Worm (Caenorhabditis elegans) whole organism, L1 larva: Measurements from ENCODE around the gene acds-10.
A peak's percentile ranks its signal among the peaks of the same experiment; 100 is the strongest.
"Not testable (repeated sequence)": the region's sequence is repeated elsewhere in the genome, so short reads cannot be mapped to it uniquely, and the experiment has no call there.

Experiments used
- Y116A8C.19 ChIP-seq: sonication (generic microtip); optimal IDR thresholded peaks from 2 replicates; lab custom pipeline; 2016; ENCODE audit warnings: missing compliant biosample characterization, missing genetic modification characterization, borderline replicate concordance
- aly-2 ChIP-seq: fragments of 150-350 bp; optimal IDR thresholded peaks from 2 replicates; lab custom pipeline; 2014; ENCODE audit warnings: missing biosample characterization, missing genetic modification characterization
- ama-1 ChIP-seq: fragments of 150-350 bp; optimal IDR thresholded peaks from 2 replicates; lab custom pipeline; 2014
- blmp-1 ChIP-seq: fragments of 150-350 bp; optimal IDR thresholded peaks from 2 replicates; lab custom pipeline; 2014; ENCODE audit warnings: missing biosample characterization, missing genetic modification characterization
- ceh-63 ChIP-seq: fragments of 200-800 bp; sonication (Bioruptor generic); optimal IDR thresholded peaks from 2 replicates; lab custom pipeline; 2018; ENCODE audit warnings: mild to moderate bottlenecking, missing genetic modification characterization, missing compliant biosample characterization
- ceh-8 ChIP-seq: fragments of 200-800 bp; sonication (Bioruptor generic); optimal IDR thresholded peaks from 2 replicates; lab custom pipeline; 2018; ENCODE audit warnings: mild to moderate bottlenecking, missing genetic modification characterization, moderate library complexity, missing compliant biosample characterization
- ceh-88 ChIP-seq: fragments of 200-800 bp; sonication (Bioruptor generic); IDR thresholded peaks from 2 replicates; pipeline ENCODE4 v1.3.6; 2022; ENCODE audit warnings: missing genetic modification characterization, missing compliant biosample characterization
- efl-3 ChIP-seq: fragments of 200-800 bp; sonication (Bioruptor generic); optimal IDR thresholded peaks from 2 replicates; lab custom pipeline; 2018; ENCODE audit warnings: mild to moderate bottlenecking, missing genetic modification characterization, missing compliant biosample characterization
- egl-13 ChIP-seq: sonication (generic microtip); optimal IDR thresholded peaks from 2 replicates; lab custom pipeline; 2016; ENCODE audit warnings: missing genotype, missing genetic modification reagents, missing genetic modification characterization, missing compliant biosample characterization
- fkh-10 ChIP-seq: sonication (generic microtip); optimal IDR thresholded peaks from 2 replicates; lab custom pipeline; 2017; ENCODE audit warnings: missing biosample characterization, missing genetic modification reagents, missing genetic modification characterization
- fos-1 ChIP-seq: fragments of 150-350 bp; optimal IDR thresholded peaks from 2 replicates; lab custom pipeline; 2014; ENCODE audit warnings: missing biosample characterization, missing genetic modification characterization
- grh-1 ChIP-seq: fragments of 200-800 bp; sonication (Bioruptor generic); IDR thresholded peaks from 2 replicates; pipeline ENCODE4 v1.3.6; 2022; ENCODE audit warnings: missing genetic modification reagents, missing genetic modification characterization, missing compliant biosample characterization
- hpl-2 ChIP-seq: fragments of 150-350 bp; optimal IDR thresholded peaks from 2 replicates; lab custom pipeline; 2014; ENCODE audit warnings: missing biosample characterization, missing genetic modification reagents, missing genetic modification characterization
- isw-1 ChIP-seq: fragments of 200-800 bp; sonication (Bioruptor generic); IDR thresholded peaks from 2 replicates; pipeline ENCODE4 v1.3.6; 2022; ENCODE audit warnings: missing genetic modification characterization, missing compliant biosample characterization
- jun-1 ChIP-seq: fragments of 150-350 bp; optimal IDR thresholded peaks from 2 replicates; lab custom pipeline; 2014; ENCODE audit warnings: missing biosample characterization, missing genetic modification reagents, missing genetic modification characterization
- lin-13 ChIP-seq: fragments of 150-350 bp; optimal IDR thresholded peaks from 2 replicates; lab custom pipeline; 2014; ENCODE audit warnings: missing biosample characterization, missing genetic modification reagents, missing genetic modification characterization
- lir-3 ChIP-seq: sonication (generic microtip); optimal IDR thresholded peaks from 2 replicates; lab custom pipeline; 2016; ENCODE audit warnings: mild to moderate bottlenecking, missing genetic modification characterization, moderate library complexity, missing compliant biosample characterization; ENCODE audit not compliant: poor library complexity
- lsy-2 ChIP-seq, 2 experiments: fragments of 150-350 bp; optimal IDR thresholded peaks; 2 replicates each; lab custom pipeline; 2014; ENCODE audit warnings: missing biosample characterization in 2 of 2, missing genetic modification characterization in 2 of 2
- mab-9 ChIP-seq: fragments of 200-800 bp; sonication (Bioruptor generic); IDR thresholded peaks from 2 replicates; pipeline ENCODE4 v1.3.6; 2022; ENCODE audit warnings: missing genetic modification reagents, missing genetic modification characterization, missing compliant biosample characterization
- mef-2 ChIP-seq: fragments of 150-350 bp; optimal IDR thresholded peaks from 2 replicates; lab custom pipeline; 2014; ENCODE audit warnings: missing biosample characterization, missing genetic modification characterization
- mep-1 ChIP-seq: fragments of 150-350 bp; optimal IDR thresholded peaks from 2 replicates; lab custom pipeline; 2014; ENCODE audit warnings: missing biosample characterization, missing genetic modification characterization
- nhr-19 ChIP-seq: fragments of 200-800 bp; sonication (Bioruptor generic); conservative IDR thresholded peaks from 2 replicates; pipeline ENCODE4 v1.3.6; 2022; ENCODE audit warnings: missing genetic modification characterization, missing compliant biosample characterization
- nhr-77 ChIP-seq: fragments of 150-350 bp; optimal IDR thresholded peaks from 2 replicates; lab custom pipeline; 2014; ENCODE audit warnings: missing biosample characterization, missing genetic modification characterization
- nhr-84 ChIP-seq: sonication (generic microtip); optimal IDR thresholded peaks from 2 replicates; lab custom pipeline; 2017; ENCODE audit warnings: missing biosample characterization, missing genetic modification characterization
- nhr-85 ChIP-seq: sonication (generic microtip); peaks from one replicate; lab custom pipeline; 2016; ENCODE audit warnings: missing genetic modification characterization, inconsistent platforms, missing compliant biosample characterization
- pag-3 ChIP-seq: sonication (generic microtip); optimal IDR thresholded peaks from 2 replicates; lab custom pipeline; 2017; ENCODE audit warnings: missing genetic modification characterization, mild to moderate bottlenecking, missing compliant biosample characterization, antibody characterized with exemption, borderline replicate concordance; ENCODE audit not compliant: insufficient read depth
- skn-1 ChIP-seq: fragments of 150-350 bp; optimal IDR thresholded peaks from 2 replicates; lab custom pipeline; 2014; ENCODE audit warnings: missing biosample characterization, missing genetic modification characterization
- snu-23 ChIP-seq: sonication (generic microtip); optimal IDR thresholded peaks from 2 replicates; lab custom pipeline; 2016; ENCODE audit warnings: missing genetic modification characterization, missing compliant biosample characterization
- sox-4 ChIP-seq: sonication (generic microtip); optimal IDR thresholded peaks from 2 replicates; lab custom pipeline; 2016; ENCODE audit warnings: missing genetic modification characterization, missing compliant biosample characterization
- tbx-2 ChIP-seq: sonication (generic microtip); optimal IDR thresholded peaks from 2 replicates; lab custom pipeline; 2016; ENCODE audit warnings: missing genetic modification characterization, missing compliant biosample characterization
- unc-30 ChIP-seq: sonication (generic microtip); optimal IDR thresholded peaks from 2 replicates; lab custom pipeline; 2017; ENCODE audit warnings: missing biosample characterization, missing genetic modification characterization
- unc-86 ChIP-seq: sonication (generic microtip); optimal IDR thresholded peaks from 2 replicates; lab custom pipeline; 2016; ENCODE audit warnings: missing genetic modification characterization, missing compliant biosample characterization
- ztf-4 ChIP-seq: fragments of 150-350 bp; optimal IDR thresholded peaks from 2 replicates; lab custom pipeline; 2014; ENCODE audit warnings: missing biosample characterization, missing genetic modification characterization

acds-10 gene

ce11 chrV:5741237-5741636, 6.4 kb upstream of the acds-10 start (continued):
- TF ChIP-seq egl-13 (tag; lab: Kevin White, UChicago) (peak; percentile 55), fos-1 (tag; lab: Kevin White, UChicago) (no peak)

- TF ChIP-seq ceh-63 (GFP tag; lab: Kevin White, UChicago) (peak; percentile 77), fkh-10 (no peak)
Observed at ce11 chrV:5746237-5746636, 1.4 kb upstream of the acds-10 start.

ce11 chrV:5753432-5753831, 5.8 kb downstream of the acds-10 start, which contains the start of gene pgph-1:
Gene pgph-1, minus strand, starts transcription at chrV:5753532.
- TF ChIP-seq unc-30 (no peak), nhr-19 (no peak)

- TF ChIP-seq snu-23 (GFP tag; lab: Kevin White, UChicago); ztf-4 (tag; lab: Kevin White, UChicago); efl-3 (GFP tag; lab: Kevin White, UChicago): not testable (repeated sequence)
Observed at ce11 chrV:5755203-5755693, 7.6 kb downstream of the acds-10 start, which contains the start of gene K09H11.11. Gene K09H11.11, minus strand, starts transcription at chrV:5755253.

ce11 chrV:5756193-5756592, 8.6 kb downstream of the acds-10 start, which contains the start of gene C53A3.3:
Gene C53A3.3, plus strand, starts transcription at chrV:5756493.
- no peak for TF ChIP-seq lin-13

- TF ChIP-seq mef-2 (no peak), blmp-1 (no peak), Y116A8C.19 (no peak), lir-3 (tag; lab: Kevin White, UChicago) (no peak), nhr-84 (tag; lab: Kevin White, UChicago) (no peak), jun-1 (tag; lab: Kevin White, UChicago) (no peak), nhr-77 (tag; lab: Kevin White, UChicago) (no peak), efl-3 (GFP tag; lab: Kevin White, UChicago) (no peak), aly-2 (tag; lab: Kevin White, UChicago) (no peak), ceh-8 (GFP tag; lab: Kevin White, UChicago) (no peak), isw-1 (GFP tag; lab: Robert Waterston, UW) (no peak), mab-9 (GFP tag; lab: Robert Waterston, UW) (no peak), skn-1 (tag; lab: Kevin White, UChicago) (no peak), grh-1 (GFP tag; lab: Robert Waterston, UW) (no peak), ceh-63 (GFP tag; lab: Kevin White, UChicago) (no peak), mep-1 (tag; lab: Kevin White, UChicago) (no peak), sox-4 (tag; lab: Kevin White, UChicago) (no peak), lsy-2 (tag; optimal IDR thresholded peaks at IDR 0.05; lab: Kevin White, UChicago) (no peak), tbx-2 (tag; lab: Kevin White, UChicago) (no peak)
Observed at ce11 chrV:5758780-5759179, 11.2 kb downstream of the acds-10 start, which contains the start of gene C53A3.4. Gene C53A3.4, minus strand, starts transcription at chrV:5758880.

- TF ChIP-seq unc-86 (tag; lab: Kevin White, UChicago) = no peak
- no peak for TF ChIP-seq ama-1 (lab: Kevin White, UChicago)
- TF ChIP-seq nhr-85 (tag; lab: Kevin White, UChicago) = no peak
- no peak for TF ChIP-seq hpl-2 (GFP tag; lab: Kevin White, UChicago)
- TF ChIP-seq pag-3 (tag; lab: Kevin White, UChicago) = no peak
- no peak for TF ChIP-seq ceh-88
Observed at ce11 chrV:5760132-5760531, 12.5 kb downstream of the acds-10 start, which contains the start of gene C53A3.1. Gene C53A3.1, minus strand, starts transcription at chrV:5760232.
